Worm (Caenorhabditis elegans) whole organism, L4 larva: ENCODE measurements around the gene cdka-1.

ENCODE experiments used
- F49E8.2 ChIP-seq: sonication (generic microtip); optimal IDR thresholded peaks from 2 replicates; lab custom pipeline; 2016; ENCODE audit warnings: missing compliant biosample characterization, mild to moderate bottlenecking, missing genetic modification characterization, borderline replicate concordance
- Y105C5A.15 ChIP-seq: fragments of 200-800 bp; sonication (Bioruptor generic); IDR thresholded peaks from 2 replicates; pipeline ENCODE4 v1.3.6; 2022; ENCODE audit warnings: missing genetic modification characterization, missing compliant biosample characterization
- aha-1 ChIP-seq: fragments of 150-350 bp; peaks from one replicate; lab custom pipeline; 2014; ENCODE audit warnings: missing biosample characterization, missing genetic modification characterization
- ama-1 ChIP-seq: fragments of 150-350 bp; optimal IDR thresholded peaks from 2 replicates; lab custom pipeline; 2014; ENCODE audit warnings: inconsistent platforms, mixed read lengths
- arid-1 ChIP-seq: fragments of 200-800 bp; sonication (Bioruptor generic); conservative IDR thresholded peaks from 2 replicates; pipeline ENCODE4 v1.3.6; 2022; ENCODE audit warnings: missing genetic modification reagents, missing genetic modification characterization, missing compliant biosample characterization
- attf-4 ChIP-seq: sonication (generic microtip); optimal IDR thresholded peaks from 3 replicates; lab custom pipeline; 2017; ENCODE audit warnings: missing biosample characterization, missing genetic modification characterization
- ceh-44 ChIP-seq: fragments of 200-800 bp; sonication (Bioruptor generic); IDR thresholded peaks from 2 replicates; pipeline ENCODE4 v1.3.6; 2022; ENCODE audit warnings: missing genetic modification reagents, missing genetic modification characterization, missing compliant biosample characterization
- daf-19 ChIP-seq: fragments of 200-800 bp; sonication (Bioruptor generic); conservative IDR thresholded peaks from 2 replicates; pipeline ENCODE4 v1.3.6; 2022; ENCODE audit warnings: missing genetic modification characterization, missing compliant biosample characterization
- lin-13 ChIP-seq: fragments of 150-350 bp; optimal IDR thresholded peaks from 2 replicates; lab custom pipeline; 2014; ENCODE audit warnings: missing biosample characterization, missing genetic modification reagents, missing genetic modification characterization
- madf-5 ChIP-seq, 2 experiments: fragments of 200-800 bp; sonication (Bioruptor generic); IDR thresholded peaks; 2 replicates each; pipeline ENCODE4 v1.3.6; 2022; ENCODE audit warnings: missing compliant biosample characterization in 2 of 2, missing genetic modification characterization in 2 of 2
- nhr-48 ChIP-seq: sonication (generic microtip); optimal IDR thresholded peaks from 2 replicates; lab custom pipeline; 2016; ENCODE audit warnings: mild to moderate bottlenecking, missing genetic modification characterization, missing compliant biosample characterization
- nhr-76 ChIP-seq: fragments of 150-350 bp; optimal IDR thresholded peaks from 2 replicates; lab custom pipeline; 2014; ENCODE audit warnings: missing biosample characterization, missing genetic modification characterization

- TF ChIP-seq F49E8.2 (no peak), attf-4 (tag; lab: Kevin White, UChicago) (no peak), nhr-48 (tag; lab: Kevin White, UChicago) (no peak), madf-5 (GFP tag; IDR thresholded peaks at IDR 0.05; lab: Robert Waterston, UW) (no peak), arid-1 (no peak), ceh-44 (GFP tag; lab: Robert Waterston, UW) (no peak), nhr-76 (tag; lab: Kevin White, UChicago) (no peak), aha-1 (tag; lab: Kevin White, UChicago) (no peak), lin-13 (GFP tag; lab: Kevin White, UChicago) (no peak), Y105C5A.15 (GFP tag; lab: Robert Waterston, UW) (no peak), daf-19 (GFP tag; lab: Robert Waterston, UW) (no peak), ama-1 (lab: Kevin White, UChicago) (no peak)
These were observed 46.1 kb upstream of the cdka-1 start, which contains the start of gene sel-2 for ce11 chrIII:4612334-4612953.
